Fruit fly (Drosophila melanogaster): ENCODE measurements around the gene LManII.

LManII gene

dm6 chr2L:10504895-10505294, 47.4 kb downstream of the LManII start (continued):
- TF ChIP-seq maf-S (GFP tag; optimal IDR thresholded peaks at IDR 0.05) (no peak), gfzf (GFP tag; optimal IDR thresholded peaks at IDR 0.05) (no peak), gem (tag; optimal IDR thresholded peaks at IDR 0.05) (no peak), CG3995 (GFP tag; optimal IDR thresholded peaks at IDR 0.05) (no peak), D19B (GFP tag; optimal IDR thresholded peaks at IDR 0.05) (no peak), danr (GFP tag; IDR thresholded peaks at IDR 0.05) (no peak), CG18619 (GFP tag; optimal IDR thresholded peaks at IDR 0.05) (no peak), sob (GFP tag; IDR thresholded peaks at IDR 0.05) (no peak), Neu2 (GFP tag; optimal IDR thresholded peaks at IDR 0.05; ENCODE audit: borderline replicate concordance) (no peak), CTCF (GFP tag; optimal IDR thresholded peaks at IDR 0.05) (no peak), CG6272 (GFP tag; IDR thresholded peaks at IDR 0.05) (no peak), ranshi (GFP tag; IDR thresholded peaks at IDR 0.05) (no peak), CG32532 (GFP tag; IDR thresholded peaks at IDR 0.05) (no peak), sim (GFP tag; IDR thresholded peaks at IDR 0.05) (no peak), PHDP (tag; optimal IDR thresholded peaks at IDR 0.05) (no peak), CG14710 (tag; optimal IDR thresholded peaks at IDR 0.05) (peak; percentile 53), Mad (GFP tag; optimal IDR thresholded peaks at IDR 0.05) (no peak), CG4360 (GFP tag; IDR thresholded peaks at IDR 0.05) (peak; percentile 43; the same call in 1 of the 2 replicates), en (GFP tag; optimal IDR thresholded peaks at IDR 0.05) (no peak), CG7372 (GFP tag; IDR thresholded peaks at IDR 0.05) (no peak), CG14050 (GFP tag; IDR thresholded peaks at IDR 0.05) (no peak), hth (optimal IDR thresholded peaks at IDR 0.05) (no peak), CG8281 (tag; optimal IDR thresholded peaks at IDR 0.05) (no peak), CG4282 (GFP tag; optimal IDR thresholded peaks at IDR 0.05) (no peak), CG2875 (GFP tag; optimal IDR thresholded peaks at IDR 0.05) (peak; percentile 22), CG15479 (GFP tag; optimal IDR thresholded peaks at IDR 0.05) (no peak), Hey (tag; optimal IDR thresholded peaks at IDR 0.05) (no peak), CG10543 (GFP tag; optimal IDR thresholded peaks at IDR 0.05) (no peak), ATbp (GFP tag; optimal IDR thresholded peaks at IDR 0.05) (peak; percentile 29), CG10431 (GFP tag; optimal IDR thresholded peaks at IDR 0.05) (no peak), shn (GFP tag; optimal IDR thresholded peaks at IDR 0.05) (no peak), Taf1 (GFP tag; IDR thresholded peaks at IDR 0.05) (no peak), kni (GFP tag; optimal IDR thresholded peaks at IDR 0.05) (peak; percentile 82), CG10979 (tag; optimal IDR thresholded peaks at IDR 0.05) (peak; percentile 12), CG3163 (GFP tag; optimal IDR thresholded peaks at IDR 0.05) (no peak), fu2 (GFP tag; optimal IDR thresholded peaks at IDR 0.05) (no peak), z (GFP tag; IDR thresholded peaks at IDR 0.05) (no peak), CG31365 (tag; optimal IDR thresholded peaks at IDR 0.05) (no peak), ap (GFP tag; IDR thresholded peaks at IDR 0.05) (no peak), CG2116 (GFP tag; optimal IDR thresholded peaks at IDR 0.05) (no peak), Pdp1 (GFP tag; optimal IDR thresholded peaks at IDR 0.05) (peak in 1 of 2 experiments; percentile 56), zfh2 (GFP tag; optimal IDR thresholded peaks at IDR 0.05) (no peak), unpg (GFP tag; optimal IDR thresholded peaks at IDR 0.05) (peak; percentile 34), CG13296 (GFP tag; optimal IDR thresholded peaks at IDR 0.05) (no peak), emc (GFP tag; optimal IDR thresholded peaks at IDR 0.05) (no peak), NfI (GFP tag; optimal IDR thresholded peaks at IDR 0.05) (no peak), Poxn (GFP tag; IDR thresholded peaks at IDR 0.05) (no peak), lmd (GFP tag; IDR thresholded peaks at IDR 0.05) (no peak), CG4424 (GFP tag; optimal IDR thresholded peaks at IDR 0.05) (no peak), Ada2b (GFP tag; IDR thresholded peaks at IDR 0.05) (no peak), Adf1 (GFP tag; IDR thresholded peaks at IDR 0.05) (no peak), wor (GFP tag; IDR thresholded peaks at IDR 0.05) (no peak), ash1 (GFP tag; optimal IDR thresholded peaks at IDR 0.05) (no peak), tio (GFP tag; optimal IDR thresholded peaks at IDR 0.05) (no peak)

Data from whole organism, embryonic.